Worm (Caenorhabditis elegans) whole organism, L1 larva: ENCODE measurements around the gene F25E5.2.
"Not testable (repeated sequence)": the region's sequence is repeated elsewhere in the genome, so short reads cannot be mapped to it uniquely, and the experiment has no call there.

Experiments used
- egl-27 ChIP-seq, 2 experiments: fragments of 150-350 bp in 1 of 2; sonication (generic microtip); optimal IDR thresholded peaks; 3 replicates each; lab custom pipeline; 2017 to 2018; ENCODE audit warnings: missing biosample characterization in 2 of 2, missing genetic modification characterization in 2 of 2, missing genetic modification reagents in 2 of 2
- elt-3 ChIP-seq, 6 experiments: fragments of 150-350 bp in 1 of 6; sonication (generic microtip); optimal IDR thresholded peaks; 2 replicates each; lab custom pipeline; 2017 to 2018; ENCODE audit warnings: missing biosample characterization in 6 of 6, missing genetic modification characterization in 6 of 6, inconsistent platforms in 1 of 6
- nhr-11 ChIP-seq: fragments of 150-350 bp; optimal IDR thresholded peaks from 2 replicates; lab custom pipeline; 2014; ENCODE audit warnings: missing biosample characterization, missing genetic modification characterization
- nhr-12 ChIP-seq: sonication (generic microtip); optimal IDR thresholded peaks from 2 replicates; lab custom pipeline; 2017; ENCODE audit warnings: missing biosample characterization, missing genetic modification characterization
- unc-86 ChIP-seq: sonication (generic microtip); optimal IDR thresholded peaks from 2 replicates; lab custom pipeline; 2016; ENCODE audit warnings: missing genetic modification characterization, missing compliant biosample characterization

- TF ChIP-seq elt-3 (tag; optimal IDR thresholded peaks at IDR 0.05; lab: Kevin White, UChicago); nhr-12 (tag; lab: Kevin White, UChicago); unc-86 (tag; lab: Kevin White, UChicago); egl-27 (tag; optimal IDR thresholded peaks at IDR 0.05; lab: Kevin White, UChicago); nhr-11 (tag; lab: Kevin White, UChicago): not testable (repeated sequence)
Observed at ce11 chrV:7443480-7443879, 11.6 kb upstream of the F25E5.2 start.
